Worm (Caenorhabditis elegans) whole organism, young adult: ENCODE measurements around the gene kin-24.

Source experiments
- C06A6.2 ChIP-seq: fragments of 200-800 bp; sonication (Bioruptor generic); conservative IDR thresholded peaks from 2 replicates; pipeline ENCODE4 v1.3.6; 2022; ENCODE audit warnings: missing genetic modification characterization, missing compliant biosample characterization
- D2030.7 ChIP-seq: fragments of 200-800 bp; sonication (Bioruptor generic); IDR thresholded peaks from 2 replicates; pipeline ENCODE4 v1.3.6; 2022; ENCODE audit warnings: missing genetic modification reagents, missing genetic modification characterization, missing compliant biosample characterization
- F37B4.10 ChIP-seq: fragments of 200-800 bp; sonication (Bioruptor generic); IDR thresholded peaks from 2 replicates; pipeline ENCODE4 v1.3.6; 2022; ENCODE audit warnings: missing genetic modification characterization, missing compliant biosample characterization
- Y53G8AR.9 ChIP-seq: fragments of 200-800 bp; sonication (Bioruptor generic); conservative IDR thresholded peaks from 2 replicates; pipeline ENCODE4 v1.3.6; 2022; ENCODE audit warnings: missing genetic modification reagents, missing genetic modification characterization, missing compliant biosample characterization
- ama-1 ChIP-seq, 3 experiments: fragments of 150-350 bp in 1 of 3; sonication (generic microtip) in 2 of 3; optimal IDR thresholded peaks; 2 replicates each; lab custom pipeline; 2014 to 2018; ENCODE audit warnings: missing biosample characterization in 2 of 3, missing genetic modification characterization in 2 of 3, missing genetic modification reagents in 2 of 3
- attf-3 ChIP-seq: fragments of 200-800 bp; sonication (Bioruptor generic); conservative IDR thresholded peaks from 2 replicates; pipeline ENCODE4 v1.3.6; 2022; ENCODE audit warnings: missing genetic modification reagents, missing genetic modification characterization, missing compliant biosample characterization
- attf-5 ChIP-seq: fragments of 200-800 bp; sonication (Bioruptor generic); optimal IDR thresholded peaks from 2 replicates; lab custom pipeline; 2018; ENCODE audit warnings: mild to moderate bottlenecking, missing genetic modification characterization, missing compliant biosample characterization
- attf-6 ChIP-seq: fragments of 200-800 bp; sonication (Bioruptor generic); IDR thresholded peaks from 2 replicates; pipeline ENCODE4 v1.3.6; 2022; ENCODE audit warnings: missing genetic modification reagents, missing genetic modification characterization, missing compliant biosample characterization
- bed-1 ChIP-seq: fragments of 200-800 bp; sonication (Bioruptor generic); IDR thresholded peaks from 2 replicates; pipeline ENCODE4 v1.3.6; 2022; ENCODE audit warnings: missing genetic modification reagents, missing genetic modification characterization, missing compliant biosample characterization
- cebp-2 ChIP-seq: fragments of 200-800 bp; sonication (Bioruptor generic); IDR thresholded peaks from 2 replicates; pipeline ENCODE4 v1.3.6; 2022; ENCODE audit warnings: missing genetic modification characterization, missing compliant biosample characterization
- ceh-100 ChIP-seq: fragments of 200-800 bp; sonication (Bioruptor generic); IDR thresholded peaks from 2 replicates; pipeline ENCODE4 v1.3.6; 2022; ENCODE audit warnings: missing genetic modification reagents, missing genetic modification characterization, missing compliant biosample characterization
- ceh-91 ChIP-seq: fragments of 200-800 bp; sonication (Bioruptor generic); IDR thresholded peaks from 2 replicates; pipeline ENCODE4 v1.3.6; 2022; ENCODE audit warnings: missing genetic modification reagents, missing genetic modification characterization, missing compliant biosample characterization
- die-1 ChIP-seq: sonication (generic microtip); optimal IDR thresholded peaks from 2 replicates; lab custom pipeline; 2016; ENCODE audit warnings: missing genotype, mild to moderate bottlenecking, missing genetic modification characterization, missing compliant biosample characterization
- efl-1 ChIP-seq: fragments of 150-350 bp; optimal IDR thresholded peaks from 2 replicates; lab custom pipeline; 2014; ENCODE audit warnings: missing biosample characterization, missing genetic modification reagents, missing genetic modification characterization
- egrh-3 ChIP-seq: fragments of 200-800 bp; sonication (Bioruptor generic); IDR thresholded peaks from 2 replicates; pipeline ENCODE4 v1.3.6; 2022; ENCODE audit warnings: missing genetic modification reagents, missing genetic modification characterization, missing compliant biosample characterization
- ekl-4 ChIP-seq: fragments of 200-800 bp; sonication (Bioruptor generic); IDR thresholded peaks from 2 replicates; pipeline ENCODE4 v1.3.6; 2022; ENCODE audit warnings: missing genetic modification reagents, missing genetic modification characterization, missing compliant biosample characterization
- hlh-12 ChIP-seq: sonication (generic microtip); optimal IDR thresholded peaks from 2 replicates; lab custom pipeline; 2016; ENCODE audit warnings: missing genetic modification characterization, missing compliant biosample characterization
- hlh-26 ChIP-seq: fragments of 200-800 bp; sonication (Bioruptor generic); conservative IDR thresholded peaks from 2 replicates; pipeline ENCODE4 v1.3.6; 2022; ENCODE audit warnings: missing genetic modification reagents, missing genetic modification characterization, missing compliant biosample characterization
- hmg-20 ChIP-seq: fragments of 200-800 bp; sonication (Bioruptor generic); IDR thresholded peaks from 2 replicates; pipeline ENCODE4 v1.3.6; 2022; ENCODE audit warnings: missing genetic modification reagents, missing genetic modification characterization, missing compliant biosample characterization
- hrde-1 ChIP-seq: sonication (generic microtip); optimal IDR thresholded peaks from 2 replicates; lab custom pipeline; 2016; ENCODE audit warnings: missing genetic modification characterization, mild to moderate bottlenecking, missing compliant biosample characterization, moderate library complexity, missing genotype, missing genetic modification reagents, borderline replicate concordance
- hsf-1 ChIP-seq: fragments of 200-800 bp; sonication (Bioruptor generic); IDR thresholded peaks from 2 replicates; pipeline ENCODE4 v1.3.6; 2022; ENCODE audit warnings: missing genetic modification reagents, missing genetic modification characterization, missing compliant biosample characterization
- lin-54 ChIP-seq: fragments of 200-800 bp; sonication (Bioruptor generic); optimal IDR thresholded peaks from 2 replicates; lab custom pipeline; 2018; ENCODE audit warnings: mild to moderate bottlenecking, missing genetic modification characterization, missing compliant biosample characterization
- lir-1 ChIP-seq: fragments of 200-800 bp; sonication (Bioruptor generic); conservative IDR thresholded peaks from 2 replicates; pipeline ENCODE4 v1.3.6; 2022; ENCODE audit warnings: missing genetic modification reagents, missing genetic modification characterization, missing compliant biosample characterization
- lsl-1 ChIP-seq: fragments of 200-800 bp; sonication (Bioruptor generic); optimal IDR thresholded peaks from 2 replicates; lab custom pipeline; 2018; ENCODE audit warnings: mild to moderate bottlenecking, missing genetic modification characterization, moderate library complexity, missing compliant biosample characterization
- madf-6 ChIP-seq: fragments of 200-800 bp; sonication (Bioruptor generic); IDR thresholded peaks from 2 replicates; pipeline ENCODE4 v1.3.6; 2022; ENCODE audit warnings: missing genetic modification reagents, missing genetic modification characterization, missing compliant biosample characterization
- mcd-1 ChIP-seq: fragments of 200-800 bp; sonication (Bioruptor generic); IDR thresholded peaks from 2 replicates; pipeline ENCODE4 v1.3.6; 2022; ENCODE audit warnings: missing genetic modification reagents, missing genetic modification characterization, missing compliant biosample characterization
- nfya-2 ChIP-seq: fragments of 200-800 bp; sonication (Bioruptor generic); IDR thresholded peaks from 2 replicates; pipeline ENCODE4 v1.3.6; 2022; ENCODE audit warnings: missing genetic modification reagents, missing genetic modification characterization, missing compliant biosample characterization
- nfyb-1 ChIP-seq: fragments of 200-800 bp; sonication (Bioruptor generic); IDR thresholded peaks from 2 replicates; pipeline ENCODE4 v1.3.6; 2022; ENCODE audit warnings: missing genetic modification reagents, missing genetic modification characterization, missing compliant biosample characterization
- nhr-120 ChIP-seq: fragments of 200-800 bp; sonication (Bioruptor generic); IDR thresholded peaks from 2 replicates; pipeline ENCODE4 v1.3.6; 2022; ENCODE audit warnings: missing genetic modification characterization, missing compliant biosample characterization
- nhr-80 ChIP-seq: sonication (generic microtip); optimal IDR thresholded peaks from 2 replicates; lab custom pipeline; 2016; ENCODE audit warnings: missing genetic modification characterization, missing compliant biosample characterization
- nhr-90 ChIP-seq: sonication (generic microtip); optimal IDR thresholded peaks from 2 replicates; lab custom pipeline; 2016; ENCODE audit warnings: missing genotype, mild to moderate bottlenecking, missing genetic modification characterization, missing compliant biosample characterization
- repo-1 ChIP-seq: sonication (generic microtip); optimal IDR thresholded peaks from 2 replicates; lab custom pipeline; 2017; ENCODE audit warnings: mild to moderate bottlenecking, missing genetic modification characterization, missing compliant biosample characterization
- rpc-1 ChIP-seq, 2 experiments: fragments of 150-350 bp in 1 of 2; sonication (generic microtip) in 1 of 2; optimal IDR thresholded peaks; 2 replicates each; lab custom pipeline; 2014 to 2018; ENCODE audit warnings: missing biosample characterization in 1 of 2, missing genetic modification characterization in 1 of 2, missing genetic modification reagents in 1 of 2, missing genotype in 1 of 2
- somi-1 ChIP-seq: fragments of 200-800 bp; sonication (Bioruptor generic); optimal IDR thresholded peaks from 2 replicates; lab custom pipeline; 2018; ENCODE audit warnings: mild to moderate bottlenecking, missing genetic modification characterization, missing compliant biosample characterization
- sptf-2 ChIP-seq: fragments of 200-800 bp; sonication (Bioruptor generic); optimal IDR thresholded peaks from 2 replicates; lab custom pipeline; 2018; ENCODE audit warnings: mild to moderate bottlenecking, missing genetic modification characterization, missing compliant biosample characterization
- unc-130 ChIP-seq: sonication (generic microtip); optimal IDR thresholded peaks from 2 replicates; lab custom pipeline; 2016; ENCODE audit warnings: missing genetic modification reagents, missing genetic modification characterization, missing compliant biosample characterization
- xnd-1 ChIP-seq: sonication (generic microtip); optimal IDR thresholded peaks from 2 replicates; lab custom pipeline; 2016; ENCODE audit warnings: missing genotype, missing genetic modification reagents, missing genetic modification characterization, missing compliant biosample characterization
- zfh-2 ChIP-seq: fragments of 200-800 bp; sonication (Bioruptor generic); conservative IDR thresholded peaks from 2 replicates; pipeline ENCODE4 v1.3.6; 2022; ENCODE audit warnings: missing genetic modification reagents, missing genetic modification characterization, missing compliant biosample characterization
- ztf-26 ChIP-seq: sonication (generic microtip); optimal IDR thresholded peaks from 2 replicates; lab custom pipeline; 2017; ENCODE audit warnings: missing genetic modification characterization, missing compliant biosample characterization
- ztf-3 ChIP-seq: fragments of 200-800 bp; sonication (Bioruptor generic); optimal IDR thresholded peaks from 2 replicates; lab custom pipeline; 2018; ENCODE audit warnings: mild to moderate bottlenecking, missing genetic modification characterization, missing compliant biosample characterization

Gene kin-24

ce11 chrIV:9799664-9800063 is 41.2 kb downstream of the kin-24 start:
- no peak for TF ChIP-seq ztf-3
- no peak for TF ChIP-seq D2030.7
- no peak for TF ChIP-seq nhr-120 (GFP tag; lab: Robert Waterston, UW)
- TF ChIP-seq ztf-26 (tag; lab: Kevin White, UChicago): no peak
- no peak for TF ChIP-seq attf-6 (GFP tag; lab: Robert Waterston, UW)
- no peak for TF ChIP-seq mcd-1 (GFP tag; lab: Robert Waterston, UW)
- TF ChIP-seq ceh-100: no peak
- TF ChIP-seq F37B4.10 (GFP tag; lab: Robert Waterston, UW): no peak
- TF ChIP-seq lsl-1 (GFP tag; lab: Kevin White, UChicago): no peak
- no peak for TF ChIP-seq nfya-2 (GFP tag; lab: Robert Waterston, UW)
- no peak for TF ChIP-seq ama-1 (optimal IDR thresholded peaks at IDR 0.05; lab: Kevin White, UChicago)
- no peak for TF ChIP-seq ama-1 (GFP tag; optimal IDR thresholded peaks at IDR 0.05; lab: Kevin White, UChicago)
- no peak for TF ChIP-seq ekl-4 (GFP tag; lab: Robert Waterston, UW)
- TF ChIP-seq unc-130 (GFP tag; lab: Kevin White, UChicago): no peak
- no peak for TF ChIP-seq C06A6.2
- no peak for TF ChIP-seq madf-6 (GFP tag; lab: Robert Waterston, UW)

- TF ChIP-seq xnd-1: no peak
- TF ChIP-seq hrde-1 (tag; lab: Kevin White, UChicago): no peak
- TF ChIP-seq somi-1 (GFP tag; lab: Kevin White, UChicago): no peak
- TF ChIP-seq cebp-2 (GFP tag; lab: Robert Waterston, UW): no peak
- TF ChIP-seq zfh-2 (GFP tag; lab: Robert Waterston, UW): no peak
- TF ChIP-seq lir-1 (GFP tag; lab: Robert Waterston, UW): no peak
- TF ChIP-seq sptf-2 (GFP tag; lab: Kevin White, UChicago): no peak
- TF ChIP-seq ceh-91 (GFP tag; lab: Robert Waterston, UW): no peak
- TF ChIP-seq lin-54: no peak
- no peak for TF ChIP-seq hsf-1
- no peak for TF ChIP-seq repo-1 (tag; lab: Kevin White, UChicago)
- TF ChIP-seq die-1 (tag; lab: Kevin White, UChicago): no peak
- TF ChIP-seq bed-1 (GFP tag; lab: Robert Waterston, UW): no peak
- TF ChIP-seq ztf-26 (tag; lab: Kevin White, UChicago): no peak
- no peak for TF ChIP-seq egrh-3
Observed at ce11 chrIV:9799129-9799528, 41.8 kb downstream of the kin-24 start, which contains the start of gene fat-4. TSS of gene fat-4 (plus strand) at chrIV:9799429.

ce11 chrIV:9798307-9798706 is 42.6 kb downstream of the kin-24 start:
- TF ChIP-seq unc-130 (GFP tag; lab: Kevin White, UChicago) (no peak), somi-1 (GFP tag; lab: Kevin White, UChicago) (no peak), hlh-26 (GFP tag; lab: Robert Waterston, UW) (no peak), attf-3 (GFP tag; lab: Robert Waterston, UW) (no peak), madf-6 (GFP tag; lab: Robert Waterston, UW) (no peak), nhr-90 (no peak), rpc-1 (optimal IDR thresholded peaks at IDR 0.05; lab: Kevin White, UChicago) (no peak), rpc-1 (tag; optimal IDR thresholded peaks at IDR 0.05; lab: Kevin White, UChicago) (no peak), efl-1 (GFP tag; lab: Kevin White, UChicago) (no peak), nhr-80 (tag; lab: Kevin White, UChicago) (peak; percentile 50), hrde-1 (tag; lab: Kevin White, UChicago) (no peak), hmg-20 (GFP tag; lab: Robert Waterston, UW) (no peak), Y53G8AR.9 (0 out of 2 replicates have a peak, but pooled peaks have one; percentile 8), hlh-12 (tag; lab: Kevin White, UChicago) (no peak), nfyb-1 (no peak), ztf-26 (tag; lab: Kevin White, UChicago) (no peak), attf-5 (GFP tag; lab: Kevin White, UChicago) (no peak)
- TF ChIP-seq, all 124 proteins: peak for 2
